Fruit fly (Drosophila melanogaster) whole organism, embryonic: ENCODE results near the gene Pex3.

Experiments
- Abd-B ChIP-seq: fragments of 200-800 bp; sonication (Bioruptor generic); optimal IDR thresholded peaks from 2 replicates; lab custom pipeline; 2018; ENCODE audit warnings: missing biosample characterization, mild to moderate bottlenecking, missing genetic modification characterization, moderate library complexity
- Adf1 ChIP-seq: fragments of 200-800 bp; sonication (Bioruptor generic); IDR thresholded peaks from 2 replicates; pipeline ENCODE4 v1.3.6; 2022; ENCODE audit warnings: missing biosample characterization, missing genetic modification characterization
- Awh ChIP-seq: fragments of 200-800 bp; sonication (Bioruptor generic); IDR thresholded peaks from 2 replicates; pipeline ENCODE4, ENCODE4 v1.3.6; 2022; ENCODE audit warnings: missing biosample characterization, missing genetic modification characterization
- CG10431 ChIP-seq: fragments of 200-800 bp; sonication (Bioruptor generic); optimal IDR thresholded peaks from 3 replicates; lab custom pipeline; 2018; ENCODE audit warnings: missing biosample characterization, mild to moderate bottlenecking, missing genetic modification characterization
- CG11398 ChIP-seq: fragments of 200-800 bp; sonication (Bioruptor generic); optimal IDR thresholded peaks from 2 replicates; lab custom pipeline; 2016; ENCODE audit warnings: missing biosample characterization, missing genetic modification characterization
- CG11723 ChIP-seq: fragments of 200-800 bp; sonication (Bioruptor generic); optimal IDR thresholded peaks from 2 replicates; lab custom pipeline; 2017; ENCODE audit warnings: missing biosample characterization, mild to moderate bottlenecking, missing genetic modification characterization
- CG13123 ChIP-seq: fragments of 200-800 bp; sonication (Bioruptor generic); optimal IDR thresholded peaks from 2 replicates; lab custom pipeline; 2016; ENCODE audit warnings: missing biosample characterization, missing genetic modification characterization
- CG1647 ChIP-seq: fragments of 200-800 bp; sonication (Bioruptor generic); optimal IDR thresholded peaks from 3 replicates; lab custom pipeline; 2016; ENCODE audit warnings: missing biosample characterization, missing genetic modification characterization
- CG17829 ChIP-seq: fragments of 200-800 bp; optimal IDR thresholded peaks from 2 replicates; lab custom pipeline; 2019; ENCODE audit warnings: missing biosample characterization, mild to moderate bottlenecking, missing genetic modification characterization, moderate library complexity
- CG2116 ChIP-seq: fragments of 200-800 bp; sonication (Bioruptor generic); optimal IDR thresholded peaks from 3 replicates; lab custom pipeline; 2018; ENCODE audit warnings: missing biosample characterization, mild to moderate bottlenecking, missing genetic modification characterization
- CG2875 ChIP-seq: fragments of 200-800 bp; sonication (Bioruptor generic); optimal IDR thresholded peaks from 2 replicates; lab custom pipeline; 2017; ENCODE audit warnings: missing biosample characterization, mild to moderate bottlenecking, missing genetic modification characterization, missing genetic modification reagents
- CG31441 ChIP-seq: fragments of 200-800 bp; sonication (Bioruptor generic); IDR thresholded peaks from 2 replicates; pipeline ENCODE4 v1.3.6; 2022; ENCODE audit warnings: missing biosample characterization, missing genetic modification characterization
- CG34376 ChIP-seq: fragments of 200-800 bp; sonication (Bioruptor generic); optimal IDR thresholded peaks from 2 replicates; lab custom pipeline; 2018; ENCODE audit warnings: missing biosample characterization, mild to moderate bottlenecking, missing genetic modification characterization
- CG4820 ChIP-seq: fragments of 200-800 bp; sonication (Bioruptor generic); optimal IDR thresholded peaks from 3 replicates; lab custom pipeline; 2016; ENCODE audit warnings: missing biosample characterization, missing genetic modification characterization
- CG8290 ChIP-seq, 3 experiments: fragments of 200-800 bp; sonication (Bioruptor generic); optimal IDR thresholded peaks; 2 replicates each; lab custom pipeline; 2016 to 2019; ENCODE audit warnings: missing biosample characterization in 3 of 3, missing genetic modification characterization in 3 of 3, mild to moderate bottlenecking in 2 of 3, moderate library complexity in 1 of 3
- CG8388 ChIP-seq: fragments of 200-800 bp; sonication (Bioruptor generic); optimal IDR thresholded peaks from 2 replicates; lab custom pipeline; 2019; ENCODE audit warnings: missing biosample characterization, mild to moderate bottlenecking, missing genetic modification characterization, moderate library complexity
- CG9215 ChIP-seq: fragments of 200-800 bp; sonication (Bioruptor generic); IDR thresholded peaks from 2 replicates; pipeline ENCODE4 v1.3.6; 2022; ENCODE audit warnings: missing biosample characterization, missing genetic modification characterization
- Chrac-16 ChIP-seq: fragments of 200-800 bp; sonication (Bioruptor generic); optimal IDR thresholded peaks from 3 replicates; lab custom pipeline; 2016; ENCODE audit warnings: missing biosample characterization, missing genetic modification characterization
- D19B ChIP-seq: fragments of 200-800 bp; sonication (Bioruptor generic); optimal IDR thresholded peaks from 2 replicates; lab custom pipeline; 2017; ENCODE audit warnings: missing biosample characterization, mild to moderate bottlenecking, missing genetic modification characterization
- Dip3 ChIP-seq: fragments of 200-800 bp; sonication (Bioruptor generic); optimal IDR thresholded peaks from 3 replicates; lab custom pipeline; 2016; ENCODE audit warnings: missing biosample characterization, missing genetic modification characterization
- Elba2 ChIP-seq: fragments of 200-800 bp; sonication (Bioruptor generic); optimal IDR thresholded peaks from 3 replicates; lab custom pipeline; 2016; ENCODE audit warnings: missing biosample characterization, missing genetic modification characterization
- Gug ChIP-seq: fragments of 200-800 bp; sonication (Bioruptor generic); IDR thresholded peaks from 4 replicates; pipeline ENCODE4 v1.3.6; 2022; ENCODE audit warnings: missing biosample characterization, missing genetic modification characterization
- HmgZ ChIP-seq: fragments of 200-800 bp; sonication (Bioruptor generic); optimal IDR thresholded peaks from 2 replicates; lab custom pipeline; 2018; ENCODE audit warnings: missing biosample characterization, mild to moderate bottlenecking, missing genetic modification characterization
- Hmr ChIP-seq: fragments of 200-800 bp; sonication (Bioruptor generic); optimal IDR thresholded peaks from 3 replicates; lab custom pipeline; 2017; ENCODE audit warnings: mild to moderate bottlenecking, missing biosample characterization, missing genetic modification reagents, missing genetic modification characterization
- Neu2 ChIP-seq: fragments of 200-800 bp; sonication (Bioruptor generic); optimal IDR thresholded peaks from 3 replicates; lab custom pipeline; 2016; ENCODE audit warnings: missing biosample characterization, missing genetic modification characterization, borderline replicate concordance
- Optix ChIP-seq: fragments of 200-800 bp; sonication (Bioruptor generic); IDR thresholded peaks from 3 replicates; pipeline ENCODE4 v1.3.6; 2022; ENCODE audit warnings: missing biosample characterization, missing genetic modification characterization
- PHDP ChIP-seq: fragments of 200-800 bp; sonication (Bioruptor generic); optimal IDR thresholded peaks from 3 replicates; lab custom pipeline; 2018; ENCODE audit warnings: missing biosample characterization, mild to moderate bottlenecking, missing genetic modification characterization, moderate library complexity
- Rx ChIP-seq: fragments of 200-800 bp; sonication (Bioruptor generic); IDR thresholded peaks from 2 replicates; pipeline ENCODE4 v1.3.6; 2022; ENCODE audit warnings: missing biosample characterization, missing genetic modification characterization
- Side ChIP-seq: fragments of 200-800 bp; sonication (Bioruptor generic); optimal IDR thresholded peaks from 2 replicates; lab custom pipeline; 2016; ENCODE audit warnings: missing biosample characterization, missing genetic modification characterization
- Six4 ChIP-seq: fragments of 200-800 bp; sonication (Bioruptor generic); optimal IDR thresholded peaks from 2 replicates; lab custom pipeline; 2016; ENCODE audit warnings: missing biosample characterization, missing genetic modification characterization
- Sox102F ChIP-seq: fragments of 200-800 bp; sonication (Bioruptor generic); optimal IDR thresholded peaks from 2 replicates; lab custom pipeline; 2018; ENCODE audit warnings: missing biosample characterization, mild to moderate bottlenecking, missing genetic modification characterization, moderate library complexity
- cato ChIP-seq: fragments of 200-800 bp; sonication (Bioruptor generic); optimal IDR thresholded peaks from 2 replicates; lab custom pipeline; 2016; ENCODE audit warnings: missing biosample characterization, missing genetic modification characterization, borderline replicate concordance
- crc ChIP-seq: fragments of 200-800 bp; sonication (Bioruptor generic); optimal IDR thresholded peaks from 2 replicates; lab custom pipeline; 2016; ENCODE audit warnings: missing biosample characterization, missing genetic modification characterization
- eve ChIP-seq, 2 experiments: fragments of >200 bp; optimal IDR thresholded peaks; 2 replicates each; lab custom pipeline; 2017; ENCODE audit warnings: missing biosample characterization in 2 of 2, missing genetic modification characterization in 2 of 2
- gcm ChIP-seq: fragments of 200-800 bp; sonication (Bioruptor generic); optimal IDR thresholded peaks from 2 replicates; lab custom pipeline; 2019; ENCODE audit warnings: missing biosample characterization, mild to moderate bottlenecking, missing genetic modification characterization, moderate library complexity
- inv ChIP-seq: fragments of 200-800 bp; sonication (Bioruptor generic); IDR thresholded peaks from 2 replicates; pipeline ENCODE4 v1.3.6; 2022; ENCODE audit warnings: missing biosample characterization, missing genetic modification characterization; ENCODE audit not compliant: partially characterized antibody
- kah ChIP-seq: fragments of 200-800 bp; sonication (Bioruptor generic); optimal IDR thresholded peaks from 2 replicates; lab custom pipeline; 2018; ENCODE audit warnings: missing biosample characterization, mild to moderate bottlenecking, missing genetic modification characterization
- lov ChIP-seq, 2 experiments: fragments of 200-800 bp in 1 of 2; fragments of >200 bp in 1 of 2; sonication (Bioruptor generic) in 1 of 2; IDR thresholded peaks in 1 of 2; optimal IDR thresholded peaks in 1 of 2; 2 replicates in 1 of 2; 3 replicates in 1 of 2; pipeline versions ENCODE4 v1.3.6 to Lab custom; 2017 to 2022; ENCODE audit warnings: missing biosample characterization in 1 of 2, missing genetic modification characterization in 1 of 2
- maf-S ChIP-seq: fragments of 200-800 bp; sonication (Bioruptor generic); optimal IDR thresholded peaks from 2 replicates; lab custom pipeline; 2016; ENCODE audit warnings: missing biosample characterization, missing genetic modification characterization
- nerfin-1 ChIP-seq: fragments of 200-800 bp; sonication (Bioruptor generic); optimal IDR thresholded peaks from 3 replicates; lab custom pipeline; 2019; ENCODE audit warnings: missing biosample characterization, mild to moderate bottlenecking, missing genetic modification characterization, moderate library complexity
- otp ChIP-seq: fragments of 200-800 bp; sonication (Bioruptor generic); IDR thresholded peaks from 3 replicates; pipeline ENCODE4, ENCODE4 v1.3.6; 2022; ENCODE audit warnings: missing biosample characterization, missing genetic modification characterization
- prd ChIP-seq, 3 experiments: fragments of >200 bp in 2 of 3; fragments of 200-800 bp in 1 of 3; sonication (Bioruptor generic) in 1 of 3; optimal IDR thresholded peaks in 2 of 3; IDR thresholded peaks in 1 of 3; 2 replicates in 2 of 3; 3 replicates in 1 of 3; pipeline versions ENCODE4 v1.3.6 to Lab custom; 2017 to 2022; ENCODE audit warnings: missing biosample characterization in 1 of 3, missing genetic modification characterization in 1 of 3
- ranshi ChIP-seq: fragments of 200-800 bp; sonication (Bioruptor generic); IDR thresholded peaks from 2 replicates; pipeline ENCODE4 v1.3.6; 2022; ENCODE audit warnings: missing biosample characterization, missing genetic modification characterization
- ro ChIP-seq: fragments of 200-800 bp; sonication (Bioruptor generic); IDR thresholded peaks from 2 replicates; pipeline ENCODE4 v1.3.6; 2022; ENCODE audit warnings: missing biosample characterization, missing genetic modification characterization
- seq ChIP-seq: fragments of 200-800 bp; sonication (Bioruptor generic); IDR thresholded peaks from 2 replicates; pipeline ENCODE4 v1.3.6; 2022; ENCODE audit warnings: missing biosample characterization, missing genetic modification characterization
- tin ChIP-seq: fragments of 200-800 bp; sonication (Bioruptor generic); optimal IDR thresholded peaks from 3 replicates; lab custom pipeline; 2016; ENCODE audit warnings: missing biosample characterization, missing genetic modification characterization
- zfh2 ChIP-seq: fragments of 200-800 bp; sonication (Bioruptor generic); optimal IDR thresholded peaks from 2 replicates; lab custom pipeline; 2016; ENCODE audit warnings: missing biosample characterization, missing genetic modification characterization

The Pex3 gene

dm6 chr3L:15098659-15099512, 45.3 kb upstream of the Pex3 start (continued):
- TF ChIP-seq Side = no peak
- peak; percentile 52 for TF ChIP-seq D19B
- peak; percentile 62 for TF ChIP-seq kah (GFP tag; lab: Kevin White, UChicago)
- TF ChIP-seq CG34376 (GFP tag; lab: Kevin White, UChicago) = peak; percentile 69
- TF ChIP-seq nerfin-1 = peak; percentile 91
- TF ChIP-seq CG17829 (tag; lab: Kevin White, UChicago) = peak; percentile 97
- peak; percentile 68 for TF ChIP-seq tin (GFP tag; lab: Kevin White, UChicago)
- TF ChIP-seq Optix (GFP tag; lab: Robert Waterston, UW) = no peak
- TF ChIP-seq CG11398 (GFP tag; lab: Kevin White, UChicago) = no peak
- TF ChIP-seq PHDP (tag; lab: Kevin White, UChicago) = peak; percentile 86
- no peak for TF ChIP-seq CG1647
- no peak for TF ChIP-seq Neu2 (GFP tag; lab: Kevin White, UChicago)
- peak; percentile 56 for TF ChIP-seq cato (GFP tag; lab: Kevin White, UChicago)
- peak; percentile 15 for TF ChIP-seq maf-S (GFP tag; lab: Kevin White, UChicago)
- peak; percentile 22 for TF ChIP-seq HmgZ (tag; lab: Kevin White, UChicago)
- TF ChIP-seq eve (GFP tag; optimal IDR thresholded peaks at IDR 0.05; lab: Kevin White, UChicago) = no peak
- TF ChIP-seq CG2116 (GFP tag; lab: Kevin White, UChicago) = peak; percentile 76
- TF ChIP-seq CG11723 (GFP tag; lab: Kevin White, UChicago) = peak; percentile 63
- peak; percentile 87 for TF ChIP-seq CG4820 (GFP tag; lab: Kevin White, UChicago)
- no peak for TF ChIP-seq Adf1 (GFP tag; lab: Robert Waterston, UW)
- TF ChIP-seq Sox102F = peak; percentile 85
- TF ChIP-seq CG10431 (GFP tag; lab: Kevin White, UChicago) = peak; percentile 58
- peak; percentile 47 for TF ChIP-seq Chrac-16
- peak; percentile 34 for TF ChIP-seq CG8290 (GFP tag; optimal IDR thresholded peaks at IDR 0.05; lab: Kevin White, UChicago)
- TF ChIP-seq CG8290 (tag; optimal IDR thresholded peaks at IDR 0.05; lab: Kevin White, UChicago) = no peak
- peak; percentile 62 for TF ChIP-seq ro
- peak; percentile 31 for TF ChIP-seq Rx (GFP tag; lab: Robert Waterston, UW)
- TF ChIP-seq Elba2 (GFP tag; lab: Kevin White, UChicago) = no peak
- TF ChIP-seq ranshi (GFP tag; lab: Robert Waterston, UW) = peak; percentile 89; the same call in 1 of the 2 replicates
- TF ChIP-seq lov (optimal IDR thresholded peaks at IDR 0.05; lab: Kevin White, UChicago) = no peak
- TF ChIP-seq lov (GFP tag; IDR thresholded peaks at IDR 0.05; lab: Robert Waterston, UW) = peak; percentile 69; the same call in 2 of the 3 replicates
- peak; percentile 98 for TF ChIP-seq CG31441 (GFP tag; lab: Robert Waterston, UW)
- TF ChIP-seq gcm (GFP tag; lab: Kevin White, UChicago) = peak; percentile 94
- no peak; the same call in 1 of the 2 replicates for TF ChIP-seq CG9215 (GFP tag; lab: Robert Waterston, UW)
- TF ChIP-seq CG2875 (GFP tag; lab: Kevin White, UChicago) = peak; percentile 87
- no peak for TF ChIP-seq otp (GFP tag; lab: Robert Waterston, UW)
- TF ChIP-seq Dip3 (GFP tag; lab: Kevin White, UChicago) = no peak
- TF ChIP-seq zfh2 (GFP tag; lab: Kevin White, UChicago) = no peak
- peak; percentile 95 for TF ChIP-seq CG8388 (GFP tag; lab: Kevin White, UChicago)
- peak; percentile 92 for TF ChIP-seq Awh (GFP tag; lab: Robert Waterston, UW)
- peak; percentile 4 for TF ChIP-seq CG13123 (GFP tag; lab: Kevin White, UChicago)
- no peak for TF ChIP-seq prd (optimal IDR thresholded peaks at IDR 0.05; lab: Kevin White, UChicago)
- TF ChIP-seq prd (GFP tag; IDR thresholded peaks at IDR 0.05; lab: Robert Waterston, UW) = peak; percentile 80
- peak; percentile 52 for TF ChIP-seq Abd-B (GFP tag; lab: Kevin White, UChicago)
- peak; percentile 34; the same call in 1 of the 2 replicates for TF ChIP-seq seq
- peak; percentile 15; the same call in 1 of the 4 replicates for TF ChIP-seq Gug (GFP tag; lab: Robert Waterston, UW)
- no peak for TF ChIP-seq inv
- TF ChIP-seq Six4 = peak; percentile 87
- TF ChIP-seq crc = no peak
- peak; percentile 86 for TF ChIP-seq Hmr (GFP tag; lab: Kevin White, UChicago)
- TF ChIP-seq, all 482 proteins: peak for 318
